Worm (Caenorhabditis elegans) whole organism, late embryonic: Measurements from ENCODE around the gene srh-257.

ENCODE experiments used
- C08G9.2 ChIP-seq: sonication (generic microtip); optimal IDR thresholded peaks from 2 replicates; lab custom pipeline; 2016; ENCODE audit warnings: mild to moderate bottlenecking, missing genetic modification characterization, moderate library complexity, missing compliant biosample characterization
- C38D4.7 ChIP-seq: fragments of 200-800 bp; sonication (Bioruptor generic); optimal IDR thresholded peaks from 2 replicates; lab custom pipeline; 2018; ENCODE audit warnings: mild to moderate bottlenecking, missing genetic modification characterization, moderate library complexity, missing compliant biosample characterization
- F13H6.1 ChIP-seq: sonication (generic microtip); optimal IDR thresholded peaks from 2 replicates; lab custom pipeline; 2016; ENCODE audit warnings: missing genetic modification characterization, missing compliant biosample characterization
- T23F11.4 ChIP-seq: fragments of 200-800 bp; sonication (Bioruptor generic); optimal IDR thresholded peaks from 2 replicates; lab custom pipeline; 2018; ENCODE audit warnings: mild to moderate bottlenecking, missing genetic modification characterization, missing compliant biosample characterization
- ama-1 ChIP-seq: fragments of 150-350 bp; optimal IDR thresholded peaks from 2 replicates; lab custom pipeline; 2014
- ceh-14 ChIP-seq: sonication (generic microtip); optimal IDR thresholded peaks from 2 replicates; lab custom pipeline; 2016; ENCODE audit warnings: missing genotype, missing genetic modification characterization, missing compliant biosample characterization
- ceh-19 ChIP-seq: fragments of 200-800 bp; sonication (Bioruptor generic); optimal IDR thresholded peaks from 2 replicates; lab custom pipeline; 2018; ENCODE audit warnings: mild to moderate bottlenecking, missing genetic modification characterization, missing compliant biosample characterization
- ceh-2 ChIP-seq: sonication (generic microtip); optimal IDR thresholded peaks from 2 replicates; lab custom pipeline; 2016; ENCODE audit warnings: missing genotype, missing genetic modification characterization, missing compliant biosample characterization
- ceh-24 ChIP-seq: sonication (generic microtip); optimal IDR thresholded peaks from 2 replicates; lab custom pipeline; 2016; ENCODE audit warnings: mild to moderate bottlenecking, missing genetic modification characterization, missing compliant biosample characterization
- ceh-31 ChIP-seq: sonication (generic microtip); optimal IDR thresholded peaks from 2 replicates; lab custom pipeline; 2016; ENCODE audit warnings: missing genetic modification characterization, missing compliant biosample characterization
- ceh-34 ChIP-seq: sonication (generic microtip); optimal IDR thresholded peaks from 2 replicates; lab custom pipeline; 2016; ENCODE audit warnings: mild to moderate bottlenecking, missing genetic modification characterization, missing compliant biosample characterization
- ceh-45 ChIP-seq: fragments of 200-800 bp; sonication (Bioruptor generic); IDR thresholded peaks from 2 replicates; pipeline ENCODE4 v1.3.6; 2022; ENCODE audit warnings: missing genetic modification reagents, missing genetic modification characterization, missing compliant biosample characterization
- ceh-48 ChIP-seq: sonication (generic microtip); optimal IDR thresholded peaks from 2 replicates; lab custom pipeline; 2016; ENCODE audit warnings: missing genetic modification characterization, inconsistent platforms, missing compliant biosample characterization
- ceh-9 ChIP-seq: sonication (generic microtip); optimal IDR thresholded peaks from 2 replicates; lab custom pipeline; 2016; ENCODE audit warnings: mild to moderate bottlenecking, missing genetic modification characterization, inconsistent platforms, missing compliant biosample characterization
- dmd-4 ChIP-seq: sonication (generic microtip); optimal IDR thresholded peaks from 2 replicates; lab custom pipeline; 2016; ENCODE audit warnings: borderline replicate concordance, missing genetic modification characterization, missing compliant biosample characterization
- dve-1 ChIP-seq: sonication (generic microtip); optimal IDR thresholded peaks from 2 replicates; lab custom pipeline; 2017; ENCODE audit warnings: antibody characterized with exemption, mild to moderate bottlenecking, missing genetic modification characterization, missing compliant biosample characterization
- elt-2 ChIP-seq: sonication (generic microtip); optimal IDR thresholded peaks from 2 replicates; lab custom pipeline; 2016; ENCODE audit warnings: missing genetic modification reagents, missing genetic modification characterization, missing compliant biosample characterization
- ets-4 ChIP-seq: sonication (generic microtip); optimal IDR thresholded peaks from 2 replicates; lab custom pipeline; 2016; ENCODE audit warnings: missing genetic modification characterization, missing compliant biosample characterization
- fkh-10 ChIP-seq: fragments of 150-350 bp; optimal IDR thresholded peaks from 2 replicates; lab custom pipeline; 2014; ENCODE audit warnings: missing biosample characterization, missing genetic modification reagents, missing genetic modification characterization
- fkh-6 ChIP-seq: sonication (generic microtip); optimal IDR thresholded peaks from 2 replicates; lab custom pipeline; 2016; ENCODE audit warnings: missing genetic modification characterization, missing compliant biosample characterization
- hlh-13 ChIP-seq: fragments of 200-800 bp; sonication (Bioruptor generic); optimal IDR thresholded peaks from 2 replicates; lab custom pipeline; 2018; ENCODE audit warnings: mild to moderate bottlenecking, missing genetic modification characterization, missing compliant biosample characterization
- hlh-30 ChIP-seq: sonication (generic microtip); optimal IDR thresholded peaks from 2 replicates; lab custom pipeline; 2017; ENCODE audit warnings: antibody characterized with exemption, missing genetic modification characterization, missing compliant biosample characterization; ENCODE audit not compliant: insufficient read depth
- hlh-6 ChIP-seq: sonication (generic microtip); optimal IDR thresholded peaks from 2 replicates; lab custom pipeline; 2016; ENCODE audit warnings: missing genotype, missing genetic modification characterization, missing compliant biosample characterization
- lim-6 ChIP-seq: sonication (generic microtip); optimal IDR thresholded peaks from 2 replicates; lab custom pipeline; 2016; ENCODE audit warnings: missing genetic modification characterization, missing compliant biosample characterization
- lin-11 ChIP-seq: fragments of 200-800 bp; sonication (Bioruptor generic); optimal IDR thresholded peaks from 2 replicates; lab custom pipeline; 2018; ENCODE audit warnings: mild to moderate bottlenecking, missing genetic modification characterization, missing compliant biosample characterization
- madf-2 ChIP-seq: sonication (generic microtip); optimal IDR thresholded peaks from 2 replicates; lab custom pipeline; 2017; ENCODE audit warnings: missing genetic modification characterization, missing compliant biosample characterization
- nfya-1 ChIP-seq: sonication (generic microtip); optimal IDR thresholded peaks from 2 replicates; lab custom pipeline; 2017; ENCODE audit warnings: missing genetic modification characterization, mild to moderate bottlenecking, missing compliant biosample characterization, antibody characterized with exemption, moderate library complexity
- nhr-232 ChIP-seq: sonication (generic microtip); optimal IDR thresholded peaks from 2 replicates; lab custom pipeline; 2016; ENCODE audit warnings: missing genetic modification characterization, missing compliant biosample characterization
- npax-4 ChIP-seq: sonication (generic microtip); optimal IDR thresholded peaks from 2 replicates; lab custom pipeline; 2016; ENCODE audit warnings: missing genetic modification characterization, missing compliant biosample characterization
- pag-3 ChIP-seq: sonication (generic microtip); optimal IDR thresholded peaks from 2 replicates; lab custom pipeline; 2016; ENCODE audit warnings: missing compliant biosample characterization, missing genetic modification characterization, borderline replicate concordance
- pax-1 ChIP-seq: fragments of 150-350 bp; optimal IDR thresholded peaks from 2 replicates; lab custom pipeline; 2014; ENCODE audit warnings: missing biosample characterization, missing genetic modification characterization
- pros-1 ChIP-seq: fragments of 150-350 bp; optimal IDR thresholded peaks from 2 replicates; lab custom pipeline; 2014; ENCODE audit warnings: missing biosample characterization, missing genetic modification reagents, missing genetic modification characterization
- rnt-1 ChIP-seq: sonication (generic microtip); optimal IDR thresholded peaks from 2 replicates; lab custom pipeline; 2016; ENCODE audit warnings: missing genetic modification characterization, missing compliant biosample characterization
- sdc-2 ChIP-seq: sonication (generic microtip); optimal IDR thresholded peaks from 2 replicates; lab custom pipeline; 2016; ENCODE audit warnings: missing genotype, missing genetic modification characterization, missing compliant biosample characterization
- sox-2 ChIP-seq: fragments of 200-800 bp; sonication (Bioruptor generic); IDR thresholded peaks from 2 replicates; pipeline ENCODE4 v1.3.6; 2022; ENCODE audit warnings: missing genetic modification reagents, missing genetic modification characterization, missing compliant biosample characterization
- sox-4 ChIP-seq: sonication (generic microtip); optimal IDR thresholded peaks from 2 replicates; lab custom pipeline; 2017; ENCODE audit warnings: mild to moderate bottlenecking, missing genetic modification characterization, inconsistent platforms, missing compliant biosample characterization
- syd-9 ChIP-seq: sonication (generic microtip); optimal IDR thresholded peaks from 2 replicates; lab custom pipeline; 2016; ENCODE audit warnings: mild to moderate bottlenecking, missing genetic modification characterization, moderate library complexity, missing compliant biosample characterization
- tbx-2 ChIP-seq: sonication (generic microtip); optimal IDR thresholded peaks from 2 replicates; lab custom pipeline; 2016; ENCODE audit warnings: missing genetic modification characterization, missing compliant biosample characterization

Gene srh-257

DNA sequence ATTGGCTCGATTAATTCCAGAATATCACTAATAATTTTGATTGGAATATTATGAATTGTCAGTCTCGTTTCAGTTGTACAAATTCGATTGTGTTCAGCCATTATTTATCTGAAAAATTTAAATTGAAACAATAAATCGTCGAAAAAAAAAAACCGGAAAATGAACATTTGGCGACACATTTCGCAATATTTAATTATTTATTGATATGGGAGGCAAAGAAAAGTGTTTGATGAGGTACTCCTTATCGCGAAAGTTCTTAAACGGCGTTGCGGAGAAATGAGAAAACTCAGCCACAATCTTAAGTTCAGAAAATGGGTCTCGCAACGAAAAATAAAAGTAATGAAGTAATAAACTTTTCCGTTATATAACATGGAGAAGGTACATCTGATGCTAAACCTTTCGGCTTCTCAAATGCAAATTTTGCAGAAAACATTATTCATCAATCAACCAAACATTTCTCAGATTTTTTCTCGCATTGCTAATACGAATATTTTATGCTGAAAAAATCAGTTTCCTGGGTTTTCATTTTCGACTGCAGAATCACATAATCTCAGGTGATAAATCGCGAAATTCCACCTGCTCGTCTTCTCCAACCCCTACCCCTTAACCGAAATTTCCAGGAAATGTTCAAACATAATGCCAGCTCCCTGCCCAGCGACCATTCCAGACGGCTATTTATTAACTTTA, 7.2 kb upstream of the srh-257 start, which contains the start of the genes T06E6.15 and sri-7:
Gene T06E6.15, minus strand, starts transcription at position 101 of the 687 bp plus-strand sequence.
Gene sri-7, plus strand, starts transcription at position 637 of the 687 bp plus-strand sequence.
- TF ChIP-seq hlh-13 (GFP tag; lab: Kevin White, UChicago) (no peak), syd-9 (tag; lab: Kevin White, UChicago) (no peak), sox-4 (tag; lab: Kevin White, UChicago) (no peak), C38D4.7 (GFP tag; lab: Kevin White, UChicago) (no peak), ceh-34 (tag; lab: Kevin White, UChicago) (no peak), F13H6.1 (no peak), fkh-10 (GFP tag; lab: Kevin White, UChicago) (no peak), dve-1 (tag; lab: Kevin White, UChicago) (no peak), ceh-2 (tag; lab: Kevin White, UChicago) (no peak), hlh-6 (no peak)

DNA sequence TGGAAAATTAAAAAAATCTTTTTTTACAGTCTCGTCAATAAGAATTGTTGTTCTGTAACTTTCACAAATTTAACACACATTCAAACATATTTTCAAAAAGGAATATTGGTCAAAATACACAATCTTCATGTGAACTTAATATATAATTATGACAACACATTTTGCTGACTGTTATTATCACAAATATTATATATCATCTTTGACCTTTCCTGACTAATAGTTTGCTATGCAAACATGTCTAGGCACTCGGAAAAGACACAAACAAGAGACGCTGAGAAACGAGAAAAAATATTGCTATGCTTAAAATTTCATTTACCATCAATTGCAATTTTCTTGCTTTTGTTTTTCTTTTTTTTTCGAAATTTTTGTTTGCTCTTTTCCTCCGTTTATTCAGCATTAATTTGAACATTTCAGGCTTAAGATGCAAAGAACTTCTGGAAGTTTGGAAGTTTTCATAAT, 5.1 kb upstream of the srh-257 start, which contains the start of gene fbxa-135:
Gene fbxa-135, plus strand, starts transcription at position 409 of the 459 bp plus-strand sequence.
- TF ChIP-seq sdc-2, result no peak
- no peak for TF ChIP-seq ceh-48
- no peak for TF ChIP-seq ama-1 (lab: Kevin White, UChicago)
- TF ChIP-seq fkh-6 (tag; lab: Kevin White, UChicago), result no peak
- TF ChIP-seq ceh-31 (tag; lab: Kevin White, UChicago), result no peak
- no peak for TF ChIP-seq ceh-24
- no peak for TF ChIP-seq madf-2
- no peak for TF ChIP-seq ceh-9 (tag; lab: Kevin White, UChicago)
- no peak for TF ChIP-seq npax-4
- no peak for TF ChIP-seq nhr-232 (tag; lab: Kevin White, UChicago)
- no peak for TF ChIP-seq hlh-30
- TF ChIP-seq C08G9.2 (tag; lab: Kevin White, UChicago), result no peak

DNA sequence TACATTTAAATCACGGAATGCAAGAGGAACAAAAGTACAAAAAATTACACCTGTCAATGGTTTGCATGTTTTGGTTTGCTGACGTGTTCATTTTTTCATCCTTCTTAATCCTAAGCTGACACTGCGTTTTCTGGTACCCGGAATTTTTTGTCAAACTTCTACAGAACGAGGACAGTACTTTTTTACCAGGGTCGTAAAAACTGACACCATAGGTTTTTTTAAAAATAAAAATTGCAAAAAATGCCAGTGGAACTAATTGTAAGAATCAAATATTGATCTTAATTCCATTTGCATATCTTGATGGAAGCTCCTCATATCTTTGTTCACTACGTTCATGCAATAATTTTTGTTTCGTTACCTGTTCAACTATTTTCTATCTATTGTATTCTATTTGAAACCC, 2.2 kb upstream of the srh-257 start, which contains the start of gene srh-258:
Gene srh-258, plus strand, starts transcription at position 301 of the 400 bp plus-strand sequence.
- TF ChIP-seq pax-1 (tag; lab: Kevin White, UChicago), result no peak
- TF ChIP-seq pros-1 (tag; lab: Kevin White, UChicago), result no peak
- TF ChIP-seq ets-4, result no peak
- TF ChIP-seq sox-2 (GFP tag; lab: Robert Waterston, UW), result no peak
- TF ChIP-seq lim-6 (tag; lab: Kevin White, UChicago), result no peak
- no peak for TF ChIP-seq dmd-4 (tag; lab: Kevin White, UChicago)
- TF ChIP-seq nfya-1 (tag; lab: Kevin White, UChicago), result no peak
- no peak for TF ChIP-seq ceh-14 (tag; lab: Kevin White, UChicago)
- TF ChIP-seq pag-3, result no peak
- TF ChIP-seq ceh-45 (GFP tag; lab: Robert Waterston, UW), result no peak
- TF ChIP-seq dve-1 (tag; lab: Kevin White, UChicago), result no peak
- TF ChIP-seq, all 69 proteins: peak for 0

DNA sequence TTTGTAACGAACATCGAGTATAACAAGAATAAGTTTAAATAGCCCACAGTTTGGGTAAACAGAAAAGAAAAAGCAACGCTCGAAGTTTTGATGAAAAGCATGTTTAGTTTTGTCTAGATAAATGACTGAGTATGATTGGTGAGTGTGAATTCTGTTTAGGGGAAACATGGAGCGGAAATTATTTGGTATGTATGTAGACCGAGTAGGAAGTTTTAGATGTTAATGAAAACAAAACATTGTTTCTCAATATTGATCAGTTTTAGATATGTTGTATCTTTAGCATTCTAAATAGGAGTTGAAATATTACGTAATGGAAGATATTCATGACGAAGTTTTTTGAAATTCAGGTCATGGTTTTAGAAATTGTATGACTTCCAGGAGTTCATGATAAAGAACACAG, 5.6 kb downstream of the srh-257 start, which contains the start of gene srbc-63:
Gene srbc-63, minus strand, starts transcription at position 101 of the 400 bp plus-strand sequence.
- TF ChIP-seq lin-11 (tag; lab: Kevin White, UChicago) (no peak), T23F11.4 (GFP tag; lab: Kevin White, UChicago) (no peak), tbx-2 (no peak), elt-2 (tag; lab: Kevin White, UChicago) (no peak), ceh-19 (GFP tag; lab: Kevin White, UChicago) (no peak), rnt-1 (tag; lab: Kevin White, UChicago) (no peak), hlh-30 (no peak), pros-1 (tag; lab: Kevin White, UChicago) (no peak)
